Fruit fly (Drosophila melanogaster): ENCODE data around the gene rho.

Gene rho

DNA sequence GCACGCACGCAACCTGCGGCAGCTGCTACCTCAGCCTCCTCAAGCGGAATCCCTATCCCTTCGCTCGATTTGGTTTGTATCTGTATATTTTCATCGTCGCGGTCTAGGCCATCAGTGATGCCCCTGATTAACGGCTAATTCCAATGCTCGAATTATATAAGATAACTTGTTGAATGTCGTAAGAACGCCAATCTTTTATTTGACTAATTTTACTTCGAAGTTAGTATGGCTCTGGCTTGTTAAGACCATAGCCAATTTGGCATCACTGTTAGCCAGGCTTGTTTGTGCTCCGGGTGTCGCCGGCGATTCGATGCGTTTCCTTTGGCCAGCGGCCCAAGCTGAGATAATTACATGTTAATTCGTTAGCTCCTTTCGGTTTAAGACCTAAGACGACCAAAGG, 49.6 kb upstream of the rho start (continued):
- TF ChIP-seq Sry-β (GFP tag; optimal IDR thresholded peaks at IDR 0.05) = peak; percentile 78
- no peak for TF ChIP-seq CG6765 (GFP tag; optimal IDR thresholded peaks at IDR 0.05)
- no peak for TF ChIP-seq CG15696 (tag; optimal IDR thresholded peaks at IDR 0.05)
- TF ChIP-seq pho (GFP tag; optimal IDR thresholded peaks at IDR 0.05) = no peak
- no peak for TF ChIP-seq Ravus (GFP tag; IDR thresholded peaks at IDR 0.05)
- TF ChIP-seq dati (GFP tag; IDR thresholded peaks at IDR 0.05) = no peak; the same call in 1 of the 2 replicates
- TF ChIP-seq Dll (GFP tag; IDR thresholded peaks at IDR 0.05; ENCODE audit: partially characterized antibody) = no peak
- TF ChIP-seq amos (GFP tag; IDR thresholded peaks at IDR 0.05; ENCODE audit: partially characterized antibody) = no peak
- no peak for TF ChIP-seq PHDP (tag; optimal IDR thresholded peaks at IDR 0.05)
- no peak for TF ChIP-seq CG18599 (GFP tag; optimal IDR thresholded peaks at IDR 0.05)
- TF ChIP-seq HLHmδ (GFP tag; optimal IDR thresholded peaks at IDR 0.05) = no peak
- TF ChIP-seq CG32767 (GFP tag; IDR thresholded peaks at IDR 0.05) = no peak
- no peak for TF ChIP-seq Adf1 (GFP tag; IDR thresholded peaks at IDR 0.05)
- peak; percentile 86 for TF ChIP-seq CG1603 (tag; optimal IDR thresholded peaks at IDR 0.05)
- TF ChIP-seq Dfd (GFP tag; optimal IDR thresholded peaks at IDR 0.05) = no peak
- no peak for TF ChIP-seq caup (GFP tag; optimal IDR thresholded peaks at IDR 0.05; ENCODE audit: severe bottlenecking)
- no peak for TF ChIP-seq CG9876 (GFP tag; optimal IDR thresholded peaks at IDR 0.05)
- TF ChIP-seq CG15601 (tag; optimal IDR thresholded peaks at IDR 0.05) = peak; percentile 23
- peak; percentile 46 for TF ChIP-seq CG9727 (GFP tag; optimal IDR thresholded peaks at IDR 0.05)
- no peak for TF ChIP-seq dimm (GFP tag; IDR thresholded peaks at IDR 0.05)
- TF ChIP-seq Side (GFP tag; optimal IDR thresholded peaks at IDR 0.05) = peak; percentile 21
- TF ChIP-seq CG3065 (GFP tag; optimal IDR thresholded peaks at IDR 0.05) = peak; percentile 2
- TF ChIP-seq vfl (GFP tag; optimal IDR thresholded peaks at IDR 0.05) = no peak
- peak; percentile 13 for TF ChIP-seq CoRest (tag; optimal IDR thresholded peaks at IDR 0.05)
- no peak for TF ChIP-seq CG13287 (GFP tag; IDR thresholded peaks at IDR 0.05; ENCODE audit: partially characterized antibody)
- peak; percentile 49 for TF ChIP-seq Ptx1 (GFP tag; IDR thresholded peaks at IDR 0.05)
- TF ChIP-seq ssp (GFP tag; IDR thresholded peaks at IDR 0.05) = no peak
- TF ChIP-seq CG2199 (GFP tag; IDR thresholded peaks at IDR 0.05) = no peak
- no peak for TF ChIP-seq dm (GFP tag; optimal IDR thresholded peaks at IDR 0.05)
- peak; percentile 56; the same call in 2 of the 3 replicates for TF ChIP-seq CG17361 (GFP tag; IDR thresholded peaks at IDR 0.05)
- TF ChIP-seq HLH54F (GFP tag; optimal IDR thresholded peaks at IDR 0.05) = peak; percentile 4
- no peak for TF ChIP-seq btn (GFP tag; optimal IDR thresholded peaks at IDR 0.05)
- TF ChIP-seq esg (GFP tag; conservative IDR thresholded peaks at IDR 0.05) = no peak
- TF ChIP-seq CG12659 (GFP tag; optimal IDR thresholded peaks at IDR 0.05) = no peak
- TF ChIP-seq ems (GFP tag; optimal IDR thresholded peaks at IDR 0.05) = no peak
- TF ChIP-seq Trl (optimal IDR thresholded peaks at IDR 0.05) = no peak
- peak; percentile 55 for TF ChIP-seq Trl (GFP tag; optimal IDR thresholded peaks at IDR 0.05)
- TF ChIP-seq org-1 (GFP tag; optimal IDR thresholded peaks at IDR 0.05) = peak; percentile 52
- peak; percentile 8 for TF ChIP-seq CG15269 (tag; optimal IDR thresholded peaks at IDR 0.05)
- no peak for TF ChIP-seq CkIIα-i1 (GFP tag; IDR thresholded peaks at IDR 0.05)
- no peak for TF ChIP-seq CG6654 (GFP tag; optimal IDR thresholded peaks at IDR 0.05)
- no peak for TF ChIP-seq bab2 (GFP tag; optimal IDR thresholded peaks at IDR 0.05)
- no peak for TF ChIP-seq CG4820 (GFP tag; optimal IDR thresholded peaks at IDR 0.05)
- TF ChIP-seq CG17612 (GFP tag; IDR thresholded peaks at IDR 0.05) = no peak
- no peak for TF ChIP-seq eyg (GFP tag; optimal IDR thresholded peaks at IDR 0.05)
- peak; percentile 53; the same call in 1 of the 3 replicates for TF ChIP-seq so (GFP tag; IDR thresholded peaks at IDR 0.05)
- no peak for TF ChIP-seq NfI (GFP tag; optimal IDR thresholded peaks at IDR 0.05)
- TF ChIP-seq CHES-1-like (GFP tag; optimal IDR thresholded peaks at IDR 0.05) = peak; percentile 13
- no peak for TF ChIP-seq lilli (GFP tag; optimal IDR thresholded peaks at IDR 0.05)
- peak; percentile 4 for TF ChIP-seq CG4707 (GFP tag; optimal IDR thresholded peaks at IDR 0.05)
- TF ChIP-seq MESR4 (GFP tag; optimal IDR thresholded peaks at IDR 0.05) = no peak
- TF ChIP-seq Med (GFP tag) = peak; percentile 64
